Worm (Caenorhabditis elegans) whole organism, young adult: ENCODE measurements around the gene try-1.
A peak's percentile ranks its signal among the peaks of the same experiment; 100 is the strongest.

Experiments
- B0261.1 ChIP-seq: sonication (generic microtip); optimal IDR thresholded peaks from 2 replicates; lab custom pipeline; 2016; ENCODE audit warnings: mild to moderate bottlenecking, missing genetic modification characterization, moderate library complexity, missing compliant biosample characterization
- F22D6.2 ChIP-seq: sonication (generic microtip); optimal IDR thresholded peaks from 2 replicates; lab custom pipeline; 2016; ENCODE audit warnings: mild to moderate bottlenecking, missing genetic modification characterization, missing compliant biosample characterization
- F37B4.10 ChIP-seq: fragments of 200-800 bp; sonication (Bioruptor generic); IDR thresholded peaks from 2 replicates; pipeline ENCODE4 v1.3.6; 2022; ENCODE audit warnings: missing genetic modification characterization, missing compliant biosample characterization
- F49E8.2 ChIP-seq: sonication (generic microtip); optimal IDR thresholded peaks from 3 replicates; lab custom pipeline; 2017; ENCODE audit warnings: missing genetic modification characterization, mild to moderate bottlenecking, missing compliant biosample characterization, antibody characterized with exemption, moderate library complexity; ENCODE audit not compliant: insufficient read depth
- F57A8.1 ChIP-seq: fragments of 200-800 bp; sonication (Bioruptor generic); optimal IDR thresholded peaks from 2 replicates; lab custom pipeline; 2018; ENCODE audit warnings: mild to moderate bottlenecking, missing genetic modification characterization, moderate library complexity, missing compliant biosample characterization
- T07F8.4 ChIP-seq: sonication (generic microtip); optimal IDR thresholded peaks from 2 replicates; lab custom pipeline; 2016; ENCODE audit warnings: mild to moderate bottlenecking, missing genetic modification characterization, moderate library complexity, missing compliant biosample characterization
- Y67H2A.10 ChIP-seq: fragments of 200-800 bp; sonication (Bioruptor generic); conservative IDR thresholded peaks from 2 replicates; pipeline ENCODE4 v1.3.6; 2022; ENCODE audit warnings: missing genetic modification reagents, missing genetic modification characterization, missing compliant biosample characterization
- Y79H2A.3 ChIP-seq: fragments of 200-800 bp; sonication (Bioruptor generic); conservative IDR thresholded peaks from 2 replicates; pipeline ENCODE4 v1.3.6; 2022; ENCODE audit warnings: missing genetic modification reagents, missing genetic modification characterization, missing compliant biosample characterization
- Y95B8A.8 ChIP-seq: fragments of 200-800 bp; sonication (Bioruptor generic); IDR thresholded peaks from 2 replicates; pipeline ENCODE4 v1.3.6; 2022; ENCODE audit warnings: missing genetic modification reagents, missing genetic modification characterization, missing compliant biosample characterization
- attf-3 ChIP-seq: fragments of 200-800 bp; sonication (Bioruptor generic); conservative IDR thresholded peaks from 2 replicates; pipeline ENCODE4 v1.3.6; 2022; ENCODE audit warnings: missing genetic modification reagents, missing genetic modification characterization, missing compliant biosample characterization
- bed-1 ChIP-seq: fragments of 200-800 bp; sonication (Bioruptor generic); IDR thresholded peaks from 2 replicates; pipeline ENCODE4 v1.3.6; 2022; ENCODE audit warnings: missing genetic modification reagents, missing genetic modification characterization, missing compliant biosample characterization
- ceh-79 ChIP-seq: sonication (generic microtip); optimal IDR thresholded peaks from 2 replicates; lab custom pipeline; 2017; ENCODE audit warnings: mild to moderate bottlenecking, missing genetic modification characterization, missing compliant biosample characterization
- ceh-91 ChIP-seq: fragments of 200-800 bp; sonication (Bioruptor generic); IDR thresholded peaks from 2 replicates; pipeline ENCODE4 v1.3.6; 2022; ENCODE audit warnings: missing genetic modification reagents, missing genetic modification characterization, missing compliant biosample characterization
- die-1 ChIP-seq: sonication (generic microtip); optimal IDR thresholded peaks from 2 replicates; lab custom pipeline; 2016; ENCODE audit warnings: missing genotype, mild to moderate bottlenecking, missing genetic modification characterization, missing compliant biosample characterization
- egl-44 ChIP-seq: fragments of 200-800 bp; sonication (Bioruptor generic); IDR thresholded peaks from 2 replicates; pipeline ENCODE4 v1.3.6; 2022; ENCODE audit warnings: missing genetic modification reagents, missing genetic modification characterization, missing compliant biosample characterization
- gei-17 ChIP-seq: fragments of 200-800 bp; sonication (Bioruptor generic); optimal IDR thresholded peaks from 2 replicates; lab custom pipeline; 2018; ENCODE audit warnings: mild to moderate bottlenecking, missing genetic modification characterization, missing compliant biosample characterization
- him-1 ChIP-seq: sonication (generic microtip); optimal IDR thresholded peaks from 2 replicates; lab custom pipeline; 2016; ENCODE audit warnings: missing genotype, missing genetic modification reagents, missing genetic modification characterization, missing compliant biosample characterization
- hlh-12 ChIP-seq: sonication (generic microtip); optimal IDR thresholded peaks from 2 replicates; lab custom pipeline; 2016; ENCODE audit warnings: missing genetic modification characterization, missing compliant biosample characterization
- hmg-1.2 ChIP-seq: fragments of 200-800 bp; sonication (Bioruptor generic); IDR thresholded peaks from 2 replicates; pipeline ENCODE4 v1.3.6; 2022; ENCODE audit warnings: missing genetic modification reagents, missing genetic modification characterization, missing compliant biosample characterization
- hmg-20 ChIP-seq: fragments of 200-800 bp; sonication (Bioruptor generic); IDR thresholded peaks from 2 replicates; pipeline ENCODE4 v1.3.6; 2022; ENCODE audit warnings: missing genetic modification reagents, missing genetic modification characterization, missing compliant biosample characterization
- lir-1 ChIP-seq: fragments of 200-800 bp; sonication (Bioruptor generic); conservative IDR thresholded peaks from 2 replicates; pipeline ENCODE4 v1.3.6; 2022; ENCODE audit warnings: missing genetic modification reagents, missing genetic modification characterization, missing compliant biosample characterization
- lsy-27 ChIP-seq: sonication (generic microtip); optimal IDR thresholded peaks from 2 replicates; lab custom pipeline; 2017; ENCODE audit warnings: missing genetic modification characterization, mild to moderate bottlenecking, missing compliant biosample characterization, antibody characterized with exemption, missing genotype, borderline replicate concordance; ENCODE audit not compliant: insufficient read depth
- madf-3 ChIP-seq: fragments of 200-800 bp; sonication (Bioruptor generic); IDR thresholded peaks from 2 replicates; pipeline ENCODE4 v1.3.6; 2022; ENCODE audit warnings: missing genetic modification reagents, missing genetic modification characterization, missing compliant biosample characterization
- madf-6 ChIP-seq: fragments of 200-800 bp; sonication (Bioruptor generic); IDR thresholded peaks from 2 replicates; pipeline ENCODE4 v1.3.6; 2022; ENCODE audit warnings: missing genetic modification reagents, missing genetic modification characterization, missing compliant biosample characterization
- mcd-1 ChIP-seq: fragments of 200-800 bp; sonication (Bioruptor generic); IDR thresholded peaks from 2 replicates; pipeline ENCODE4 v1.3.6; 2022; ENCODE audit warnings: missing genetic modification reagents, missing genetic modification characterization, missing compliant biosample characterization
- mes-4 ChIP-seq: sonication (generic microtip); optimal IDR thresholded peaks from 2 replicates; lab custom pipeline; 2016; ENCODE audit warnings: missing genotype, missing genetic modification characterization, missing compliant biosample characterization
- mxl-1 ChIP-seq: sonication (generic microtip); optimal IDR thresholded peaks from 2 replicates; lab custom pipeline; 2016; ENCODE audit warnings: missing genetic modification characterization, missing compliant biosample characterization
- nfyb-1 ChIP-seq: fragments of 200-800 bp; sonication (Bioruptor generic); IDR thresholded peaks from 2 replicates; pipeline ENCODE4 v1.3.6; 2022; ENCODE audit warnings: missing genetic modification reagents, missing genetic modification characterization, missing compliant biosample characterization
- nhr-120 ChIP-seq: fragments of 200-800 bp; sonication (Bioruptor generic); IDR thresholded peaks from 2 replicates; pipeline ENCODE4 v1.3.6; 2022; ENCODE audit warnings: missing genetic modification characterization, missing compliant biosample characterization
- nhr-27 ChIP-seq: fragments of 200-800 bp; sonication (Bioruptor generic); optimal IDR thresholded peaks from 2 replicates; lab custom pipeline; 2018; ENCODE audit warnings: mild to moderate bottlenecking, missing genetic modification characterization, moderate library complexity, missing compliant biosample characterization
- tbp1 ChIP-seq: fragments of 200-800 bp; sonication (Bioruptor generic); optimal IDR thresholded peaks from 2 replicates; lab custom pipeline; 2018; ENCODE audit warnings: mild to moderate bottlenecking, missing genetic modification characterization, missing compliant biosample characterization
- tlf-1 ChIP-seq: fragments of 200-800 bp; sonication (Bioruptor generic); optimal IDR thresholded peaks from 2 replicates; lab custom pipeline; 2018; ENCODE audit warnings: mild to moderate bottlenecking, missing genetic modification characterization, missing compliant biosample characterization
- unc-130 ChIP-seq: sonication (generic microtip); optimal IDR thresholded peaks from 2 replicates; lab custom pipeline; 2016; ENCODE audit warnings: missing genetic modification reagents, missing genetic modification characterization, missing compliant biosample characterization
- xnd-1 ChIP-seq: sonication (generic microtip); optimal IDR thresholded peaks from 2 replicates; lab custom pipeline; 2016; ENCODE audit warnings: missing genotype, missing genetic modification reagents, missing genetic modification characterization, missing compliant biosample characterization
- zim-3 ChIP-seq: sonication (generic microtip); optimal IDR thresholded peaks from 2 replicates; lab custom pipeline; 2017; ENCODE audit warnings: mild to moderate bottlenecking, missing genetic modification characterization, moderate library complexity, missing compliant biosample characterization

The try-1 gene

DNA sequence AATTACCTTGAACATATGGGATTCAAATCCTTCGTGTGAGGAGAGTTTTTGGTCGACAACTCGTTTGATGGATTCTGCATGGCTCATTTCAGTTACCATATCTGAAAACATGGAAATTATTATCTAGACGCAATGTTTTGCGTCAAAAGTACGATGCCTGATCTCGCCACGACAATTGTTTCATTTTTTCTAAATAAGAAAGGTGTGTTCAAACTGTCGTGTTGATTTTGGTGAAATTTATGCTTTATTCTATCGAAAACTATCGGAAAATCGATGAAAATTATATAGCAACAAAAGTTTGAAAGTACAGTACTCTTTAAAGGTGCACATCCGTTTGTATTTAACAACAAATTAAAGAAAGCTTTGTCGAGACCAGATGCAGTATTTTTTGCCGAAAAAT is 8.3 kb downstream of the try-1 start, which contains the start of gene cblc-1:
TSS of gene cblc-1 (minus strand) at position 101 of the 400 bp plus-strand sequence.
- no peak for TF ChIP-seq egl-44 (GFP tag; lab: Robert Waterston, UW)
- no peak for TF ChIP-seq F49E8.2
- TF ChIP-seq Y95B8A.8 = no peak
- no peak for TF ChIP-seq hmg-20 (GFP tag; lab: Robert Waterston, UW)
- TF ChIP-seq nfyb-1 (GFP tag; lab: Robert Waterston, UW) = no peak
- no peak for TF ChIP-seq zim-3
- TF ChIP-seq hmg-1.2 (GFP tag; lab: Robert Waterston, UW) = no peak
- no peak for TF ChIP-seq mes-4 (tag; lab: Kevin White, UChicago)
- TF ChIP-seq madf-3 (GFP tag; lab: Robert Waterston, UW) = no peak
- no peak for TF ChIP-seq xnd-1
- TF ChIP-seq Y79H2A.3 (GFP tag; lab: Robert Waterston, UW) = no peak
- TF ChIP-seq mxl-1 (tag; lab: Kevin White, UChicago) = no peak
- no peak for TF ChIP-seq F57A8.1 (GFP tag; lab: Kevin White, UChicago)
- TF ChIP-seq nhr-27 (tag; lab: Kevin White, UChicago) = no peak
- TF ChIP-seq attf-3 (GFP tag; lab: Robert Waterston, UW) = no peak
- TF ChIP-seq, all 124 proteins: peak for 0

DNA sequence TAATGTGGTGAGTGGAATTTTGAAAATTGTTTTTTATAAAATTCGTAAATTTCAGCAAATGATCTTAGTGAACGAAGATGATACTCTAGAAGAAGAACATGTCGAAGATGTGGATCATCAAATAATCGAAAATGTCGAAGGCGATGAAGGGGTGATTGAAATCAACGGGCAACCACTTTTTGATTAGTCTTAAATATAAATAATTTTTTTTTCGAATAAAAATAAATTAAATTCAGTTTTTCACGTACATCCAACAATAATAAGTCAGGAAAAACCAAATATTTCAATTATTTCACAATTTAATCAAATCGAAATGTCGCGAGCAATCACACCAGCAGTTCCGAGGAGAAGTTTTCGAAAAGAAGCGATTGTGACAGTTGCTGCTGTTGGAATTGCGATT is 11.6 kb downstream of the try-1 start, which contains the start of gene ZK546.4:
TSS of gene ZK546.4 (plus strand) at position 301 of the 400 bp plus-strand sequence.
- TF ChIP-seq him-1 (tag; lab: Kevin White, UChicago) (no peak), tbp1 (no peak), lsy-27 (tag; lab: Kevin White, UChicago) (no peak), egl-44 (GFP tag; lab: Robert Waterston, UW) (no peak), T07F8.4 (tag; lab: Kevin White, UChicago) (no peak), nhr-120 (GFP tag; lab: Robert Waterston, UW) (no peak), bed-1 (GFP tag; lab: Robert Waterston, UW) (no peak), ceh-79 (tag; lab: Kevin White, UChicago) (no peak), gei-17 (GFP tag; lab: Kevin White, UChicago) (no peak), B0261.1 (no peak)

DNA sequence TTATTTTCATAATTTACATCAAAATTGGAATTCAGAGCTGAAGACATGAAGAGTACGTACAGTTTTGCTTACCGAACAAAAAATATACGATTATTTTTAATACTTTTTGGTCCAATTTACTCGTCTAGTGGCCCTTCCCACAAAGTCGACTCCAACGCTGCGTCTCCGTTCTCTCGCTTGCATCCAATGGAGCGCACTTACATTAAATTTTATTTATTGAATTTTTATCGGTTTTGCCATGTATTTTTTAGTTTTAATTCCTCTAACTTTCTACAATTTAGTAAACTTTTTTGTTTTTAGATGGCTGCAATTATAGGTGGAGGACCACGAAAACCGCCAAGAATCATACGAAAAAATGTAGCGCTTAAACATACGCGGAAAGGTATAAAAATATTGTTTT is 13.8 kb downstream of the try-1 start, which contains the start of gene ZK546.5:
TSS of gene ZK546.5 (plus strand) at position 301 of the 400 bp plus-strand sequence.
- TF ChIP-seq mcd-1 (0 out of 2 replicates have a peak, but pooled peaks have one; percentile 18), unc-130 (GFP tag; lab: Kevin White, UChicago) (no peak)

DNA sequence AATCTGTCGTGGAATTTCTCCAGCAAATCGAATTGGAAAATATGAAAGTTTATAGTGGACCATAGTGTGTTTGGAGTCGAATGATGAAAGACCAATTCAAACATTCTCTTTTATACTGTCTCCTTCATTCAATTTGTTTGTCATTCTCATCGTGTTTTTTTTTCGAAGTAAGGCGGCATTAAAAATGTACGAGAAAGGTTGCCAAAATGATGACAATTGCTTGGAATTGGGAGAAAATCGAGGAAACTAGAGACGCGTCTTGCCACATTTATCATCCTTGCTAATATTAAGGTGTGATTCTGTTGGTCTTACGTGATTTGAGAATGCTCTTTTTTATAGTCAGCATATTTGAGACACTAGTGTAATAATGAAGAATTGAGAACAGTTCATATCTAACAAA is 14.4 kb downstream of the try-1 start, which contains the start of gene gst-30:
TSS of gene gst-30 (minus strand) at position 101 of the 400 bp plus-strand sequence.
- TF ChIP-seq hlh-12 (tag; lab: Kevin White, UChicago) (no peak), F37B4.10 (GFP tag; lab: Robert Waterston, UW) (no peak), madf-6 (GFP tag; lab: Robert Waterston, UW) (no peak), gei-17 (GFP tag; lab: Kevin White, UChicago) (no peak), tlf-1 (GFP tag; lab: Kevin White, UChicago) (no peak), F22D6.2 (tag; lab: Kevin White, UChicago) (no peak), die-1 (no peak), Y67H2A.10 (no peak), F49E8.2 (no peak), ceh-79 (tag; lab: Kevin White, UChicago) (no peak), ceh-91 (GFP tag; lab: Robert Waterston, UW) (no peak), unc-130 (GFP tag; lab: Kevin White, UChicago) (no peak), lir-1 (GFP tag; lab: Robert Waterston, UW) (no peak)
- TF ChIP-seq, all 124 proteins: peak for 0
